Worm (Caenorhabditis elegans): ENCODE results near the gene noah-2.

- TF ChIP-seq saeg-2 (GFP tag; IDR thresholded peaks at IDR 0.05) = no peak
- no peak for TF ChIP-seq pha-4 (GFP tag; IDR thresholded peaks at IDR 0.05)
- TF ChIP-seq pha-4 (tag; optimal IDR thresholded peaks at IDR 0.05) = no peak
- TF ChIP-seq zag-1 (tag; optimal IDR thresholded peaks at IDR 0.05) = no peak
- TF ChIP-seq daf-16 (GFP tag; optimal IDR thresholded peaks at IDR 0.05) = no peak
- no peak for TF ChIP-seq daf-16 (tag; optimal IDR thresholded peaks at IDR 0.05)
- no peak for TF ChIP-seq php-3 (GFP tag; IDR thresholded peaks at IDR 0.05)
These were observed 38.0 kb downstream of the noah-2 start, which contains the start of gene srz-42 for ce11 chrIV:14129091-14129490.
